Fruit fly (Drosophila melanogaster) whole organism, embryonic: ENCODE data around the gene Mlc-c.

Source experiments
- Abd-B ChIP-seq: fragments of 200-800 bp; sonication (Bioruptor generic); optimal IDR thresholded peaks from 2 replicates; lab custom pipeline; 2018; ENCODE audit warnings: missing biosample characterization, mild to moderate bottlenecking, missing genetic modification characterization, moderate library complexity
- B-H1 ChIP-seq: fragments of 200-800 bp; sonication (Bioruptor generic); IDR thresholded peaks from 3 replicates; pipeline ENCODE4 v1.3.6; 2022; ENCODE audit warnings: missing biosample characterization, missing genetic modification characterization
- CG10147 ChIP-seq: fragments of 200-800 bp; sonication (Bioruptor generic); optimal IDR thresholded peaks from 2 replicates; lab custom pipeline; 2019; ENCODE audit warnings: missing biosample characterization, mild to moderate bottlenecking, missing genetic modification characterization, moderate library complexity
- CG10979 ChIP-seq: fragments of 200-800 bp; sonication (Bioruptor generic); optimal IDR thresholded peaks from 2 replicates; lab custom pipeline; 2018; ENCODE audit warnings: missing biosample characterization, mild to moderate bottlenecking, missing genetic modification characterization, moderate library complexity
- CG12071 ChIP-seq: fragments of 200-800 bp; sonication (Bioruptor generic); optimal IDR thresholded peaks from 3 replicates; lab custom pipeline; 2018; ENCODE audit warnings: missing biosample characterization, mild to moderate bottlenecking, missing genetic modification characterization
- CG1529 ChIP-seq: fragments of 200-800 bp; sonication (Bioruptor generic); optimal IDR thresholded peaks from 3 replicates; lab custom pipeline; 2018; ENCODE audit warnings: missing biosample characterization, missing genetic modification characterization
- CG16779 ChIP-seq: fragments of 200-800 bp; sonication (Bioruptor generic); IDR thresholded peaks from 2 replicates; pipeline ENCODE4 v1.3.6; 2022; ENCODE audit warnings: missing biosample characterization, missing genetic modification characterization
- CG18262 ChIP-seq: fragments of 200-800 bp; optimal IDR thresholded peaks from 3 replicates; lab custom pipeline; 2019; ENCODE audit warnings: missing biosample characterization, mild to moderate bottlenecking, missing genetic modification characterization, moderate library complexity
- CG18599 ChIP-seq: fragments of 200-800 bp; sonication (Bioruptor generic); optimal IDR thresholded peaks from 3 replicates; lab custom pipeline; 2017; ENCODE audit warnings: missing biosample characterization, missing genetic modification characterization, mild to moderate bottlenecking, moderate library complexity, missing genetic modification reagents
- CG18619 ChIP-seq: fragments of 200-800 bp; sonication (Bioruptor generic); optimal IDR thresholded peaks from 3 replicates; lab custom pipeline; 2017; ENCODE audit warnings: missing biosample characterization, mild to moderate bottlenecking, missing genetic modification characterization
- CG2120 ChIP-seq: fragments of 200-800 bp; sonication (Bioruptor generic); optimal IDR thresholded peaks from 3 replicates; lab custom pipeline; 2016; ENCODE audit warnings: missing biosample characterization, missing genetic modification characterization
- CG3407 ChIP-seq: fragments of 200-800 bp; sonication (Bioruptor generic); optimal IDR thresholded peaks from 2 replicates; lab custom pipeline; 2018; ENCODE audit warnings: missing biosample characterization, mild to moderate bottlenecking, missing genetic modification characterization
- CG4854 ChIP-seq: fragments of 200-800 bp; sonication (Bioruptor generic); optimal IDR thresholded peaks from 2 replicates; lab custom pipeline; 2016; ENCODE audit warnings: missing biosample characterization, missing genetic modification characterization, inconsistent platforms
- CG5245 ChIP-seq: fragments of 200-800 bp; sonication (Bioruptor generic); optimal IDR thresholded peaks from 3 replicates; lab custom pipeline; 2016; ENCODE audit warnings: missing biosample characterization, missing genetic modification characterization
- CG6854 ChIP-seq: fragments of 200-800 bp; sonication (Bioruptor generic); optimal IDR thresholded peaks from 3 replicates; lab custom pipeline; 2017; ENCODE audit warnings: missing biosample characterization, mild to moderate bottlenecking, missing genetic modification characterization
- CG7987 ChIP-seq: fragments of 200-800 bp; sonication (Bioruptor generic); optimal IDR thresholded peaks from 2 replicates; lab custom pipeline; 2018; ENCODE audit warnings: missing biosample characterization, mild to moderate bottlenecking, missing genetic modification characterization, moderate library complexity
- CTCF ChIP-seq: fragments of 200-800 bp; sonication (Bioruptor generic); optimal IDR thresholded peaks from 2 replicates; lab custom pipeline; 2017; ENCODE audit warnings: missing biosample characterization, mild to moderate bottlenecking, missing genetic modification characterization, moderate library complexity
- Dbx ChIP-seq: fragments of 200-800 bp; sonication (Bioruptor generic); IDR thresholded peaks from 3 replicates; pipeline ENCODE4 v1.3.6; 2022; ENCODE audit warnings: missing biosample characterization, missing genetic modification characterization
- Dip2 ChIP-seq: fragments of 200-800 bp; sonication (Bioruptor generic); IDR thresholded peaks from 2 replicates; pipeline ENCODE4 v1.3.6; 2022; ENCODE audit warnings: missing biosample characterization, missing genetic modification characterization
- Drgx ChIP-seq: fragments of 200-800 bp; sonication (Bioruptor generic); IDR thresholded peaks from 2 replicates; pipeline ENCODE4 v1.3.6; 2022; ENCODE audit warnings: missing biosample characterization, missing genetic modification characterization
- E2f2 ChIP-seq: fragments of 200-800 bp; sonication (Bioruptor generic); IDR thresholded peaks from 2 replicates; pipeline ENCODE4 v1.3.6; 2022; ENCODE audit warnings: missing biosample characterization, missing genetic modification characterization
- Ets65A ChIP-seq: fragments of 200-800 bp; sonication (Bioruptor generic); peaks from one replicate; lab custom pipeline; 2016; ENCODE audit warnings: missing biosample characterization, missing genetic modification characterization
- Fer3 ChIP-seq: fragments of 200-800 bp; sonication (Bioruptor generic); optimal IDR thresholded peaks from 2 replicates; lab custom pipeline; 2018; ENCODE audit warnings: missing biosample characterization, mild to moderate bottlenecking, missing genetic modification characterization, moderate library complexity
- GATAe ChIP-seq: fragments of 200-800 bp; sonication (Bioruptor generic); conservative IDR thresholded peaks from 2 replicates; pipeline ENCODE4 v1.3.6; 2022; ENCODE audit warnings: missing biosample characterization, missing genetic modification characterization
- Hr39 ChIP-seq: fragments of >200 bp; optimal IDR thresholded peaks from 2 replicates; lab custom pipeline; 2017
- Meics ChIP-seq: fragments of 200-800 bp; sonication (Bioruptor generic); optimal IDR thresholded peaks from 2 replicates; lab custom pipeline; 2017; ENCODE audit warnings: missing biosample characterization, mild to moderate bottlenecking, missing genetic modification characterization
- NK7.1 ChIP-seq: fragments of 200-800 bp; sonication (Bioruptor generic); optimal IDR thresholded peaks from 3 replicates; lab custom pipeline; 2016; ENCODE audit warnings: missing biosample characterization, missing genetic modification characterization
- Opbp ChIP-seq: fragments of 200-800 bp; sonication (Bioruptor generic); IDR thresholded peaks from 3 replicates; pipeline ENCODE4 v1.3.6; 2022; ENCODE audit warnings: missing biosample characterization, missing genetic modification characterization; ENCODE audit not compliant: partially characterized antibody
- Vsx1 ChIP-seq: fragments of 200-800 bp; sonication (Bioruptor generic); optimal IDR thresholded peaks from 2 replicates; lab custom pipeline; 2017; ENCODE audit warnings: missing biosample characterization, mild to moderate bottlenecking, missing genetic modification characterization, missing genetic modification reagents
- aop ChIP-seq: fragments of 200-800 bp; sonication (Bioruptor generic); IDR thresholded peaks from 2 replicates; pipeline ENCODE4 v1.3.6; 2022; ENCODE audit warnings: missing biosample characterization, missing genetic modification characterization
- gsb ChIP-seq: fragments of 200-800 bp; sonication (Bioruptor generic); IDR thresholded peaks from 2 replicates; pipeline ENCODE4 v1.3.6; 2022; ENCODE audit warnings: missing biosample characterization, missing genetic modification characterization
- h ChIP-seq: fragments of >200 bp; optimal IDR thresholded peaks from 2 replicates; lab custom pipeline; 2017
- hkb ChIP-seq, 2 experiments: fragments of 200-800 bp in 1 of 2; fragments of >200 bp in 1 of 2; sonication (Bioruptor generic) in 1 of 2; IDR thresholded peaks in 1 of 2; optimal IDR thresholded peaks in 1 of 2; 2 replicates each; pipeline versions ENCODE4 v1.3.6 to Lab custom; 2017 to 2022; ENCODE audit warnings: missing biosample characterization in 1 of 2, missing genetic modification characterization in 1 of 2
- ken ChIP-seq: fragments of 200-800 bp; sonication (Bioruptor generic); IDR thresholded peaks from 3 replicates; pipeline ENCODE4 v1.3.6; 2022; ENCODE audit warnings: missing biosample characterization, missing genetic modification characterization
- mam ChIP-seq: fragments of 200-800 bp; sonication (Bioruptor generic); optimal IDR thresholded peaks from 3 replicates; lab custom pipeline; 2016; ENCODE audit warnings: missing biosample characterization, missing genetic modification characterization
- nau ChIP-seq: fragments of 200-800 bp; sonication (Bioruptor generic); optimal IDR thresholded peaks from 3 replicates; lab custom pipeline; 2017; ENCODE audit warnings: missing biosample characterization, mild to moderate bottlenecking, missing genetic modification characterization, missing genetic modification reagents
- pnt ChIP-seq: fragments of 200-800 bp; sonication (Bioruptor generic); optimal IDR thresholded peaks from 3 replicates; lab custom pipeline; 2016; ENCODE audit warnings: missing biosample characterization, missing genetic modification characterization
- row ChIP-seq: fragments of 200-800 bp; sonication (Bioruptor generic); IDR thresholded peaks from 3 replicates; pipeline ENCODE4 v1.3.6; 2022; ENCODE audit warnings: missing biosample characterization, missing genetic modification characterization
- schlank ChIP-seq: fragments of 200-800 bp; sonication (Bioruptor generic); optimal IDR thresholded peaks from 2 replicates; lab custom pipeline; 2018; ENCODE audit warnings: missing biosample characterization, mild to moderate bottlenecking, missing genetic modification characterization
- shn ChIP-seq: fragments of 200-800 bp; sonication (Bioruptor generic); optimal IDR thresholded peaks from 3 replicates; lab custom pipeline; 2016; ENCODE audit warnings: missing biosample characterization, missing genetic modification characterization
- vnd ChIP-seq: fragments of 200-800 bp; sonication (Bioruptor generic); IDR thresholded peaks from 3 replicates; pipeline ENCODE4 v1.3.6; 2022; ENCODE audit warnings: missing biosample characterization, missing genetic modification characterization; ENCODE audit not compliant: partially characterized antibody

Mlc-c gene

dm6 chrX:5612977-5613376 is 9.4 kb downstream of the Mlc-c start (continued):
- no peak for TF ChIP-seq CG2120 (GFP tag; lab: Kevin White, UChicago)
- TF ChIP-seq aop (GFP tag; lab: Robert Waterston, UW) = no peak
- TF ChIP-seq Abd-B (GFP tag; lab: Kevin White, UChicago) = peak; percentile 10
- no peak for TF ChIP-seq shn
- TF ChIP-seq CG5245 (GFP tag; lab: Kevin White, UChicago) = no peak
- TF ChIP-seq CG16779 (GFP tag; lab: Robert Waterston, UW) = no peak
- TF ChIP-seq CG4854 = no peak
- TF ChIP-seq GATAe (GFP tag; lab: Robert Waterston, UW) = no peak
- no peak for TF ChIP-seq CG12071 (GFP tag; lab: Kevin White, UChicago)
- no peak for TF ChIP-seq nau
- TF ChIP-seq row = 0 out of 3 replicates have a peak, but pooled peaks have one; percentile 21
- no peak for TF ChIP-seq ken
- TF ChIP-seq vnd = peak; percentile 47; the same call in 2 of the 3 replicates
- TF ChIP-seq schlank (tag; lab: Kevin White, UChicago) = no peak
- no peak for TF ChIP-seq CG18619
- peak; percentile 13 for TF ChIP-seq pnt
- TF ChIP-seq Dip2 (GFP tag; lab: Robert Waterston, UW) = peak; percentile 95
- TF ChIP-seq CG6854 (GFP tag; lab: Kevin White, UChicago) = no peak
- peak; percentile 29 for TF ChIP-seq mam (GFP tag; lab: Kevin White, UChicago)
- TF ChIP-seq hkb (optimal IDR thresholded peaks at IDR 0.05; lab: Kevin White, UChicago) = no peak
- TF ChIP-seq hkb (GFP tag; IDR thresholded peaks at IDR 0.05; lab: Robert Waterston, UW) = no peak
- TF ChIP-seq Dbx (GFP tag; lab: Robert Waterston, UW) = peak; percentile 29; the same call in 1 of the 3 replicates
- TF ChIP-seq Meics = no peak
- TF ChIP-seq Opbp (GFP tag; lab: Robert Waterston, UW) = peak; percentile 58; the same call in 2 of the 3 replicates
- TF ChIP-seq CG7987 (GFP tag; lab: Kevin White, UChicago) = no peak

dm6 chrX:5608472-5608871 is 13.9 kb downstream of the Mlc-c start:
- TF ChIP-seq CG10979 (no peak), CG18262 (tag; lab: Kevin White, UChicago) (no peak), gsb (GFP tag; lab: Robert Waterston, UW) (no peak), Drgx (GFP tag; lab: Robert Waterston, UW) (peak; percentile 48), CG1529 (GFP tag; lab: Kevin White, UChicago) (no peak), E2f2 (GFP tag; lab: Robert Waterston, UW) (no peak), Fer3 (tag; lab: Kevin White, UChicago) (no peak), Ets65A (GFP tag; lab: Kevin White, UChicago) (peak; percentile 66)

- TF ChIP-seq CG3407 (no peak), CTCF (GFP tag; lab: Kevin White, UChicago) (peak; percentile 79)
These were observed 14.7 kb downstream of the Mlc-c start for dm6 chrX:5607647-5608046.

- TF ChIP-seq Vsx1 (GFP tag; lab: Kevin White, UChicago) (no peak), NK7.1 (no peak), CG10147 (GFP tag; lab: Kevin White, UChicago) (no peak), B-H1 (GFP tag; lab: Robert Waterston, UW) (no peak), h (lab: Kevin White, UChicago) (no peak), CTCF (GFP tag; lab: Kevin White, UChicago) (no peak), Hr39 (lab: Kevin White, UChicago) (peak; percentile 97), CG18599 (GFP tag; lab: Kevin White, UChicago) (no peak)
These were observed 16.0 kb downstream of the Mlc-c start for dm6 chrX:5606324-5606723.
